Worm (Caenorhabditis elegans) whole organism, L2 larva: ENCODE data around the gene mvb-12.

ENCODE experiments used
- F13H6.1 ChIP-seq: sonication (generic microtip); optimal IDR thresholded peaks from 2 replicates; lab custom pipeline; 2016; ENCODE audit warnings: missing genetic modification characterization, missing compliant biosample characterization
- R02D3.7 ChIP-seq: fragments of 150-350 bp; optimal IDR thresholded peaks from 2 replicates; lab custom pipeline; 2014; ENCODE audit warnings: missing biosample characterization, missing genetic modification characterization
- fos-1 ChIP-seq: fragments of 150-350 bp; optimal IDR thresholded peaks from 2 replicates; lab custom pipeline; 2014; ENCODE audit warnings: missing biosample characterization, missing genetic modification characterization
- mab-5 ChIP-seq: fragments of 150-350 bp; optimal IDR thresholded peaks from 2 replicates; lab custom pipeline; 2014; ENCODE audit warnings: missing biosample characterization, missing genetic modification characterization
- peb-1 ChIP-seq: fragments of 150-350 bp; optimal IDR thresholded peaks from 2 replicates; lab custom pipeline; 2014; ENCODE audit warnings: missing biosample characterization, missing genetic modification characterization
- skn-1 ChIP-seq: sonication (generic microtip); optimal IDR thresholded peaks from 2 replicates; lab custom pipeline; 2017; ENCODE audit warnings: missing biosample characterization, missing genetic modification characterization
- snpc-4 ChIP-seq: fragments of 150-350 bp; optimal IDR thresholded peaks from 2 replicates; lab custom pipeline; 2014; ENCODE audit warnings: missing biosample characterization, missing genetic modification characterization
- unc-39 ChIP-seq: fragments of 150-350 bp; optimal IDR thresholded peaks from 2 replicates; lab custom pipeline; 2014; ENCODE audit warnings: missing biosample characterization, missing genetic modification characterization

- TF ChIP-seq unc-39 (tag; lab: Kevin White, UChicago): no peak
- TF ChIP-seq peb-1: no peak
- TF ChIP-seq skn-1 (tag; lab: Kevin White, UChicago): no peak
- no peak for TF ChIP-seq R02D3.7 (tag; lab: Kevin White, UChicago)
- TF ChIP-seq snpc-4 (tag; lab: Kevin White, UChicago): no peak
- TF ChIP-seq mab-5 (tag; lab: Kevin White, UChicago): no peak
- peak; percentile 17 for TF ChIP-seq fos-1 (tag; lab: Kevin White, UChicago)
- no peak for TF ChIP-seq F13H6.1 (tag; lab: Kevin White, UChicago)
These were observed 48.0 kb upstream of the mvb-12 start, which contains the start of gene sec-10 for ce11 chrIV:7782292-7782691.
